Worm (Caenorhabditis elegans) whole organism, L3 larva: ENCODE results near the gene perm-1.

Source experiments
- ama-1 ChIP-seq: fragments of 150-350 bp; optimal IDR thresholded peaks from 2 replicates; lab custom pipeline; 2018
- ceh-9 ChIP-seq: sonication (generic microtip); optimal IDR thresholded peaks from 2 replicates; lab custom pipeline; 2018; ENCODE audit warnings: missing biosample characterization, missing genetic modification characterization
- egl-27 ChIP-seq: sonication (generic microtip); optimal IDR thresholded peaks from 4 replicates; lab custom pipeline; 2017; ENCODE audit warnings: missing biosample characterization, missing genetic modification reagents, missing genetic modification characterization
- elt-2 ChIP-seq: sonication (generic microtip); optimal IDR thresholded peaks from 2 replicates; lab custom pipeline; 2016; ENCODE audit warnings: missing genetic modification reagents, mild to moderate bottlenecking, missing genetic modification characterization, missing compliant biosample characterization
- lin-15B ChIP-seq: fragments of 150-350 bp; optimal IDR thresholded peaks from 2 replicates; lab custom pipeline; 2014; ENCODE audit warnings: missing biosample characterization, missing genetic modification characterization
- lin-39 ChIP-seq: fragments of 150-350 bp; optimal IDR thresholded peaks from 2 replicates; lab custom pipeline; 2018; ENCODE audit warnings: missing biosample characterization, missing genetic modification reagents, missing genetic modification characterization
- nhr-76 ChIP-seq: fragments of 150-350 bp; sonication (generic microtip); optimal IDR thresholded peaks from 5 replicates; lab custom pipeline; 2014; ENCODE audit warnings: missing biosample characterization, missing genetic modification characterization
- sea-2 ChIP-seq: fragments of 150-350 bp; sonication (generic microtip); optimal IDR thresholded peaks from 4 replicates; lab custom pipeline; 2014; ENCODE audit warnings: missing biosample characterization, missing genetic modification reagents, missing genetic modification characterization
- zag-1 ChIP-seq: fragments of 150-350 bp; optimal IDR thresholded peaks from 2 replicates; lab custom pipeline; 2014; ENCODE audit warnings: missing biosample characterization, missing genetic modification characterization
- ztf-11 ChIP-seq: fragments of 150-350 bp; optimal IDR thresholded peaks from 2 replicates; lab custom pipeline; 2014; ENCODE audit warnings: missing biosample characterization, missing genetic modification characterization
- ztf-4 ChIP-seq: fragments of 150-350 bp; optimal IDR thresholded peaks from 2 replicates; lab custom pipeline; 2014; ENCODE audit warnings: missing biosample characterization, missing genetic modification characterization

DNA sequence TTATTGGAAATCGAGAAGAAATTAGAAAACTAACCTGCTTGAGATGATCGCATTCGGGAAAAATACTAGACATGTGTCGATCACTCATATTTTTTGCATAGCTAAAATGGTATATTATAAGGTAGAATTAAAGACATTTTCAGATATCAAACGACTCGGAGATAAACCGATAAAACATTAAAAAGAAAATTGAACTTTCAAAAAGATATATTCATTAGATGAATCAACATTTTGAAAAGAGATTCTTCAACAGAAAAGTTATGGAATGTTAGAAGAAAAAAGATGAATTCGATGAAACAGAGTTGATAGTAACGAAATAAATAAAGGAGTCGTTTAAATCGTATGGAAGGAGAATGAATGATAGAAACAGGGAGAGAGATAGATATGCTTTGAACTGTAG, 25.0 kb upstream of the perm-1 start, which contains the start of gene mdmh-35:
- TF ChIP-seq ceh-9 (tag; lab: Kevin White, UChicago) (no peak), nhr-76 (tag; lab: Kevin White, UChicago) (no peak), ztf-4 (tag; lab: Kevin White, UChicago) (no peak), ama-1 (lab: Kevin White, UChicago) (no peak), sea-2 (GFP tag; lab: Kevin White, UChicago) (no peak), elt-2 (tag; lab: Kevin White, UChicago) (no peak), zag-1 (tag; lab: Kevin White, UChicago) (no peak), ztf-11 (no peak), egl-27 (tag; lab: Kevin White, UChicago) (no peak), lin-39 (tag; lab: Kevin White, UChicago) (no peak), lin-15B (no peak)
